Worm (Caenorhabditis elegans) whole organism, mixed stage, embryonic: ENCODE results near the gene Y22D7AL.10.

Experiments
- elt-3 ChIP-seq: fragments of 150-350 bp; optimal IDR thresholded peaks from 2 replicates; lab custom pipeline; 2014; ENCODE audit warnings: missing biosample characterization, missing genetic modification characterization
- lsy-2 ChIP-seq: fragments of 150-350 bp; optimal IDR thresholded peaks from 2 replicates; lab custom pipeline; 2014; ENCODE audit warnings: missing biosample characterization, missing genetic modification characterization
- nhr-28 ChIP-seq: fragments of 150-350 bp; optimal IDR thresholded peaks from 2 replicates; lab custom pipeline; 2014; ENCODE audit warnings: missing biosample characterization, missing genetic modification characterization
- pha-4 ChIP-seq: fragments of 150-350 bp; optimal IDR thresholded peaks from 2 replicates; lab custom pipeline; 2018; ENCODE audit warnings: missing biosample characterization, missing genetic modification reagents, missing genetic modification characterization
- snpc-4 ChIP-seq: fragments of 150-350 bp; optimal IDR thresholded peaks from 2 replicates; lab custom pipeline; 2014; ENCODE audit warnings: missing biosample characterization, missing genetic modification characterization
- ztf-11 ChIP-seq: fragments of 150-350 bp; optimal IDR thresholded peaks from 2 replicates; lab custom pipeline; 2014; ENCODE audit warnings: missing biosample characterization, missing genetic modification characterization

DNA sequence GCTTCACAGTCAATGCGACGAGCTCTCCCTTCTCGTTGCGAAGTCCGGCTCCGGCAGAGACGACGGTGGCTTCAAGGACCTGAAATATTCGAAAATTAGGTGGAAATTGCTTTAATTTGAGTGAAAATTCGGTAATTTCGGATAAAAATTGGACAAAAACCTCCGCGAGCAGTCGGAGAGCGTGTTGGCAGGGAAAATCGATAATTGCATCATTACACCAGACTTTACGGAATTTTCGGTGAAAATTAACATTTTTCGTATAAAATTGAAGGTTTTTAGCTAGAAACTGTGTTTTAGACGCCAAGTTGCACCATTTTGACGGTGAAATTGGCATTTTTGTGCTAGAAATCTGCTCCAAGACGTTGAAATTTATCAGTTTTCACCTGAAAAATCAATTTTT, 417 bp downstream of the Y22D7AL.10 start:
- TF ChIP-seq pha-4 (tag; lab: Kevin White, UChicago) (no peak), elt-3 (tag; lab: Kevin White, UChicago) (no peak), lsy-2 (tag; lab: Kevin White, UChicago) (no peak), nhr-28 (no peak), ztf-11 (tag; lab: Kevin White, UChicago) (no peak), snpc-4 (tag; lab: Kevin White, UChicago) (no peak)
